Fruit fly (Drosophila melanogaster) whole organism: ENCODE data around the gene CG32713.

Experiments
- CG8478 ChIP-seq: fragments of >200 bp; optimal IDR thresholded peaks from 2 replicates; lab custom pipeline; 2018; ENCODE audit warnings: inconsistent platforms
- Dll ChIP-seq: fragments of >200 bp; optimal IDR thresholded peaks from 2 replicates; lab custom pipeline; 2017
- EcR ChIP-seq, 2 experiments: fragments of >200 bp; optimal IDR thresholded peaks; 2 replicates each; lab custom pipeline; 2017; ENCODE audit warnings: missing biosample characterization in 2 of 2, missing genetic modification characterization in 2 of 2, missing genetic modification reagents in 2 of 2
- pan ChIP-seq: fragments of >200 bp; optimal IDR thresholded peaks from 2 replicates; lab custom pipeline; 2017
- psq ChIP-seq: fragments of >200 bp; optimal IDR thresholded peaks from 2 replicates; lab custom pipeline; 2017
- usp ChIP-seq: fragments of >200 bp; optimal IDR thresholded peaks from 2 replicates; lab custom pipeline; 2017; ENCODE audit warnings: missing biosample characterization, missing genetic modification characterization, mixed read lengths

DNA sequence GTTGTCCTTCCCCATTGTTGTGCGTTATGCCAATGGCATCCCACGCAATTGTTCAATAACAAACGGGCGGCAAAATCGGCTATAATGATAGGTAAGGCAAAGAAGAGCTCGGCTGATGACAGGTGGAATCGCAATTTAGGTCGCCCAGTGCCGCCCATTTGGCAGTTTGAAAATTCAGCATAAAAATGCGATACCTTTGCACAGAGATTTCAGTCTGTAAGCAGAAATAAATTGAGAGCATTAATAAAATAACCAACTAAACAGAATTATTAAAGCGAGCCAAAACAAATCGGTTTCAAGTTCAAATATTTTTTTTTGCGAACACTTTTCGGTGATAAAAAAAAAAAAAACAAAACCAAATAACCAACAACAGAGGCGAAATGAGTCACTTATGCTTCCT lies 26.2 kb upstream of the CG32713 start, which contains the start of gene CG33223:
- TF ChIP-seq usp (GFP tag; lab: Kevin White, UChicago) (no peak), EcR (GFP tag; optimal IDR thresholded peaks at IDR 0.05; lab: Kevin White, UChicago) (no peak), Dll (no peak), CG8478 (lab: Kevin White, UChicago) (no peak), pan (lab: Kevin White, UChicago) (no peak), psq (no peak)
